Fruit fly (Drosophila melanogaster) whole organism, embryonic: ENCODE data around the gene CG2157.
A peak's percentile ranks its signal among the peaks of the same experiment; 100 is the strongest.

Source experiments
- BEAF-32 ChIP-seq: fragments of 200-800 bp; sonication (Bioruptor generic); optimal IDR thresholded peaks from 3 replicates; lab custom pipeline; 2017; ENCODE audit warnings: missing biosample characterization, missing genetic modification characterization, mild to moderate bottlenecking, moderate library complexity, missing genetic modification reagents
- CG1233 ChIP-seq: fragments of 200-800 bp; sonication (Bioruptor generic); optimal IDR thresholded peaks from 4 replicates; lab custom pipeline; 2018; ENCODE audit warnings: missing biosample characterization, mild to moderate bottlenecking, missing genetic modification characterization
- CG13287 ChIP-seq: fragments of 200-800 bp; sonication (Bioruptor generic); IDR thresholded peaks from 2 replicates; pipeline ENCODE4 v1.3.6; 2022; ENCODE audit warnings: missing biosample characterization, missing genetic modification characterization; ENCODE audit not compliant: partially characterized antibody
- CG14050 ChIP-seq: fragments of 200-800 bp; sonication (Bioruptor generic); IDR thresholded peaks from 3 replicates; pipeline ENCODE4 v1.3.6; 2022; ENCODE audit warnings: missing biosample characterization, missing genetic modification characterization
- CG14860 ChIP-seq: fragments of 200-800 bp; sonication (Bioruptor generic); IDR thresholded peaks from 3 replicates; pipeline ENCODE4 v1.3.6; 2022; ENCODE audit warnings: missing biosample characterization, missing genetic modification characterization; ENCODE audit not compliant: partially characterized antibody
- CG15601 ChIP-seq: fragments of 200-800 bp; sonication (Bioruptor generic); optimal IDR thresholded peaks from 3 replicates; lab custom pipeline; 2019; ENCODE audit warnings: missing biosample characterization, mild to moderate bottlenecking, missing genetic modification characterization, moderate library complexity
- CG2116 ChIP-seq: fragments of 200-800 bp; sonication (Bioruptor generic); optimal IDR thresholded peaks from 3 replicates; lab custom pipeline; 2018; ENCODE audit warnings: missing biosample characterization, mild to moderate bottlenecking, missing genetic modification characterization
- CG2120 ChIP-seq: fragments of 200-800 bp; sonication (Bioruptor generic); optimal IDR thresholded peaks from 3 replicates; lab custom pipeline; 2016; ENCODE audit warnings: missing biosample characterization, missing genetic modification characterization
- CG34224 ChIP-seq: fragments of 200-800 bp; sonication (Bioruptor generic); IDR thresholded peaks from 3 replicates; pipeline ENCODE4 v1.3.6; 2022; ENCODE audit warnings: missing biosample characterization, missing genetic modification characterization; ENCODE audit not compliant: partially characterized antibody
- CG4820 ChIP-seq: fragments of 200-800 bp; sonication (Bioruptor generic); optimal IDR thresholded peaks from 3 replicates; lab custom pipeline; 2016; ENCODE audit warnings: missing biosample characterization, missing genetic modification characterization
- CG4854 ChIP-seq: fragments of 200-800 bp; sonication (Bioruptor generic); optimal IDR thresholded peaks from 2 replicates; lab custom pipeline; 2016; ENCODE audit warnings: missing biosample characterization, missing genetic modification characterization, inconsistent platforms
- CG6175 ChIP-seq: fragments of 200-800 bp; sonication (Bioruptor generic); IDR thresholded peaks from 3 replicates; pipeline ENCODE4 v1.3.6; 2022; ENCODE audit warnings: missing biosample characterization, missing genetic modification characterization
- CG6689 ChIP-seq: fragments of 200-800 bp; sonication (Bioruptor generic); IDR thresholded peaks from 2 replicates; pipeline ENCODE4 v1.3.6; 2022; ENCODE audit warnings: missing biosample characterization, missing genetic modification characterization
- CG9932 ChIP-seq: fragments of 200-800 bp; sonication (Bioruptor generic); IDR thresholded peaks from 2 replicates; pipeline ENCODE4 v1.3.6; 2022; ENCODE audit warnings: missing biosample characterization, missing genetic modification characterization
- CTCF ChIP-seq: fragments of 200-800 bp; sonication (Bioruptor generic); optimal IDR thresholded peaks from 2 replicates; lab custom pipeline; 2017; ENCODE audit warnings: missing biosample characterization, mild to moderate bottlenecking, missing genetic modification characterization, moderate library complexity
- CoRest ChIP-seq: fragments of 200-800 bp; sonication (Bioruptor generic); optimal IDR thresholded peaks from 3 replicates; lab custom pipeline; 2018; ENCODE audit warnings: missing biosample characterization, mild to moderate bottlenecking, missing genetic modification characterization, moderate library complexity
- Dek ChIP-seq: fragments of 200-800 bp; sonication (Bioruptor generic); optimal IDR thresholded peaks from 3 replicates; lab custom pipeline; 2019; ENCODE audit warnings: missing biosample characterization, mild to moderate bottlenecking, missing genetic modification characterization, moderate library complexity
- Ets65A ChIP-seq: fragments of 200-800 bp; sonication (Bioruptor generic); peaks from one replicate; lab custom pipeline; 2016; ENCODE audit warnings: missing biosample characterization, missing genetic modification characterization
- Gsc ChIP-seq: fragments of 200-800 bp; sonication (Bioruptor generic); IDR thresholded peaks from 2 replicates; pipeline ENCODE4 v1.3.6; 2022; ENCODE audit warnings: missing biosample characterization, missing genetic modification characterization
- Hr39 ChIP-seq: fragments of >200 bp; optimal IDR thresholded peaks from 2 replicates; lab custom pipeline; 2017
- Lhr ChIP-seq: fragments of 200-800 bp; sonication (Bioruptor generic); optimal IDR thresholded peaks from 3 replicates; lab custom pipeline; 2017; ENCODE audit warnings: mild to moderate bottlenecking, missing biosample characterization, missing genetic modification reagents, missing genetic modification characterization
- Max ChIP-seq: fragments of 200-800 bp; sonication (Bioruptor generic); optimal IDR thresholded peaks from 2 replicates; lab custom pipeline; 2016; ENCODE audit warnings: missing biosample characterization, mild to moderate bottlenecking, missing genetic modification characterization
- Med ChIP-seq: fragments of 200-800 bp; sonication (Bioruptor generic); peaks from one replicate; lab custom pipeline; 2016; ENCODE audit warnings: missing biosample characterization, missing genetic modification characterization, mild to moderate bottlenecking, inconsistent platforms, moderate library complexity
- Pdp1 ChIP-seq, 2 experiments: fragments of 200-800 bp; sonication (Bioruptor generic); optimal IDR thresholded peaks; 3 replicates each; lab custom pipeline; 2016; ENCODE audit warnings: missing biosample characterization in 2 of 2, missing genetic modification characterization in 2 of 2, mild to moderate bottlenecking in 1 of 2, moderate library complexity in 1 of 2
- Sin3A ChIP-seq: fragments of >200 bp; optimal IDR thresholded peaks from 2 replicates; lab custom pipeline; 2018
- Six4 ChIP-seq: fragments of 200-800 bp; sonication (Bioruptor generic); optimal IDR thresholded peaks from 2 replicates; lab custom pipeline; 2016; ENCODE audit warnings: missing biosample characterization, missing genetic modification characterization
- Ssrp ChIP-seq: fragments of 200-800 bp; sonication (Bioruptor generic); optimal IDR thresholded peaks from 2 replicates; lab custom pipeline; 2018; ENCODE audit warnings: missing biosample characterization, mild to moderate bottlenecking, missing genetic modification characterization, moderate library complexity
- Xrp1 ChIP-seq: fragments of 200-800 bp; sonication (Bioruptor generic); IDR thresholded peaks from 2 replicates; pipeline ENCODE4 v1.3.6; 2022; ENCODE audit warnings: missing biosample characterization, missing genetic modification characterization
- al ChIP-seq: fragments of 200-800 bp; sonication (Bioruptor generic); IDR thresholded peaks from 2 replicates; pipeline ENCODE4 v1.3.6; 2022; ENCODE audit warnings: missing biosample characterization, missing genetic modification characterization
- ara ChIP-seq: fragments of 200-800 bp; sonication (Bioruptor generic); IDR thresholded peaks from 2 replicates; pipeline ENCODE4 v1.3.6; 2022; ENCODE audit warnings: missing biosample characterization, missing genetic modification characterization
- bab2 ChIP-seq: fragments of 200-800 bp; sonication (Bioruptor generic); optimal IDR thresholded peaks from 2 replicates; lab custom pipeline; 2016; ENCODE audit warnings: missing biosample characterization, missing genetic modification characterization
- dmrt11E ChIP-seq: fragments of 200-800 bp; sonication (Bioruptor generic); optimal IDR thresholded peaks from 3 replicates; lab custom pipeline; 2018; ENCODE audit warnings: missing biosample characterization, mild to moderate bottlenecking, missing genetic modification characterization, moderate library complexity
- gem ChIP-seq: fragments of 200-800 bp; sonication (Bioruptor generic); optimal IDR thresholded peaks from 2 replicates; lab custom pipeline; 2019; ENCODE audit warnings: missing biosample characterization, mild to moderate bottlenecking, missing genetic modification characterization, moderate library complexity
- gfzf ChIP-seq: fragments of 200-800 bp; sonication (Bioruptor generic); optimal IDR thresholded peaks from 2 replicates; lab custom pipeline; 2016; ENCODE audit warnings: missing biosample characterization, mild to moderate bottlenecking, missing genetic modification characterization, moderate library complexity
- jumu ChIP-seq: fragments of 200-800 bp; sonication (Bioruptor generic); optimal IDR thresholded peaks from 3 replicates; lab custom pipeline; 2016; ENCODE audit warnings: missing biosample characterization, missing genetic modification characterization
- lab ChIP-seq: fragments of 200-800 bp; sonication (Bioruptor generic); optimal IDR thresholded peaks from 3 replicates; lab custom pipeline; 2017; ENCODE audit warnings: missing biosample characterization, missing genetic modification characterization, mild to moderate bottlenecking, moderate library complexity, missing genetic modification reagents
- phol ChIP-seq: fragments of 200-800 bp; sonication (Bioruptor generic); optimal IDR thresholded peaks from 3 replicates; lab custom pipeline; 2018; ENCODE audit warnings: missing biosample characterization, mild to moderate bottlenecking, missing genetic modification characterization, moderate library complexity
- prd ChIP-seq, 3 experiments: fragments of >200 bp in 2 of 3; fragments of 200-800 bp in 1 of 3; sonication (Bioruptor generic) in 1 of 3; optimal IDR thresholded peaks in 2 of 3; IDR thresholded peaks in 1 of 3; 2 replicates in 2 of 3; 3 replicates in 1 of 3; pipeline versions ENCODE4 v1.3.6 to Lab custom; 2017 to 2022; ENCODE audit warnings: missing biosample characterization in 1 of 3, missing genetic modification characterization in 1 of 3
- sens ChIP-seq: fragments of 200-800 bp; sonication (Bioruptor generic); peaks from one replicate; lab custom pipeline; 2016; ENCODE audit warnings: missing biosample characterization, missing genetic modification characterization
- slbo ChIP-seq: fragments of 200-800 bp; sonication (Bioruptor generic); IDR thresholded peaks from 2 replicates; pipeline ENCODE4 v1.3.6; 2022; ENCODE audit warnings: missing biosample characterization, missing genetic modification characterization
- sob ChIP-seq: fragments of 200-800 bp; sonication (Bioruptor generic); IDR thresholded peaks from 2 replicates; pipeline ENCODE4 v1.3.6; 2022; ENCODE audit warnings: missing biosample characterization, missing genetic modification characterization
- stwl ChIP-seq: fragments of 200-800 bp; sonication (Bioruptor generic); optimal IDR thresholded peaks from 3 replicates; lab custom pipeline; 2018; ENCODE audit warnings: missing biosample characterization, mild to moderate bottlenecking, missing genetic modification characterization, moderate library complexity
- tgo ChIP-seq: fragments of 200-800 bp; sonication (Bioruptor generic); IDR thresholded peaks from 3 replicates; pipeline ENCODE4 v1.3.6; 2022; ENCODE audit warnings: missing biosample characterization, missing genetic modification characterization
- trem ChIP-seq: fragments of 200-800 bp; optimal IDR thresholded peaks from 3 replicates; lab custom pipeline; 2019; ENCODE audit warnings: missing biosample characterization, mild to moderate bottlenecking, missing genetic modification characterization, moderate library complexity
- unc-4 ChIP-seq: fragments of 200-800 bp; sonication (Bioruptor generic); IDR thresholded peaks from 2 replicates; pipeline ENCODE4 v1.3.6; 2022; ENCODE audit warnings: missing biosample characterization, missing genetic modification characterization; ENCODE audit not compliant: partially characterized antibody
- z ChIP-seq: fragments of 200-800 bp; sonication (Bioruptor generic); IDR thresholded peaks from 3 replicates; pipeline ENCODE4 v1.3.6; 2022; ENCODE audit warnings: missing biosample characterization, missing genetic modification characterization

The CG2157 gene

DNA sequence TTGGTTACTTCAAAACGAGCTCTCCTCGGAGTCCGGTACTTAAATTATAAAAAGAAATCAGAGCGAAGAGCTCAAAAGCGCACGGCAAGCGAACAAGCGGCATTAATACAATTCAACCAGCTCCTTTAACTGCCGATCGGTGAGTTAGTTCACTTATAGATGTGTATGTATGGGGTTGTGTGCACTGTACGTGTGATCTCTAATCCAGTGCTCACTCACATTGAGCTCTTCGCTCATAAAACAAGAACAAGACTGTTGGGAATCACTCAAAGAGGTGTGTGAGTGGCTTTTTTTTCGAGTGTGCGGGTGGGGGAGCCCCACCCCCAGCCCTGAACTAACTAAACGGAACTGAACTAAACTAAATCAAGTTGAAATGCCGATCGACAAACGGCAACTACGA lies 22.1 kb downstream of the CG2157 start, which contains the start of gene Ork1:
Gene Ork1 (minus strand): TSS at position 101 of the 400 bp plus-strand sequence.
- TF ChIP-seq CG14050 (GFP tag; lab: Robert Waterston, UW) (no peak), CG1233 (GFP tag; lab: Kevin White, UChicago) (no peak), prd (optimal IDR thresholded peaks at IDR 0.05; lab: Kevin White, UChicago) (no peak), prd (GFP tag; IDR thresholded peaks at IDR 0.05; lab: Robert Waterston, UW) (no peak), z (GFP tag; lab: Robert Waterston, UW) (peak; percentile 88)
- TF ChIP-seq, all 482 proteins: peak for 1

DNA sequence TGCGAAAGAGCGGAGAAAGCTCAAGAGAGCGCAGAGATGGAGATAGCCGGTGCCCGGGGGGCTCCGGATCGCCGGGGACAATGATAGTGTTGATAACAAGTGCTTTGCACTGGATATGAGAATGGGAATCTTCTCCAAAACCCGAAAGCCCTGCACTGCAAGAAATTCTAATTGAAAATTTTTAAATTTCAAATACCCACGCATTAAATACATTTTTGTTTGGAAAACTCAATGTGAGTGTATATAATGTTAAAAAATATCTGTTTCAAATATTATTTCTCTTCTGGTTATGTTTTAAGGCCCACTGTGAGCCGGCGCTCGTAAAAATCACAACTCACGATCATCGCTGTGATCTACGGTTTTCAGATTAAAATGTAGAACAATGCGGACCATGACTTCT lies 24.1 kb downstream of the CG2157 start:
- TF ChIP-seq prd (optimal IDR thresholded peaks at IDR 0.05; lab: Kevin White, UChicago), result no peak
- 0 out of 3 replicates have a peak, but pooled peaks have one; percentile 17 for TF ChIP-seq prd (GFP tag; IDR thresholded peaks at IDR 0.05; lab: Robert Waterston, UW)
- TF ChIP-seq Sin3A (lab: Kevin White, UChicago), result no peak
- TF ChIP-seq unc-4 (GFP tag; lab: Robert Waterston, UW), result no peak
- TF ChIP-seq CG4854, result no peak
- 0 out of 2 replicates have a peak, but pooled peaks have one; percentile 14 for TF ChIP-seq CG6689 (GFP tag; lab: Robert Waterston, UW)
- TF ChIP-seq bab2, result no peak
- TF ChIP-seq sens (GFP tag; lab: Kevin White, UChicago), result peak; percentile 47
- 0 out of 2 replicates have a peak, but pooled peaks have one; percentile 20 for TF ChIP-seq Xrp1 (GFP tag; lab: Robert Waterston, UW)
- TF ChIP-seq gfzf (GFP tag; lab: Kevin White, UChicago), result no peak
- TF ChIP-seq Med, result peak; percentile 28
- peak; percentile 7 for TF ChIP-seq gem (tag; lab: Kevin White, UChicago)
- no peak for TF ChIP-seq Gsc (GFP tag; lab: Robert Waterston, UW)
- TF ChIP-seq ara (GFP tag; lab: Robert Waterston, UW), result 0 out of 2 replicates have a peak, but pooled peaks have one; percentile 9
- no peak for TF ChIP-seq Hr39 (lab: Kevin White, UChicago)
- TF ChIP-seq CG2120 (GFP tag; lab: Kevin White, UChicago), result no peak
- TF ChIP-seq, all 482 proteins: peak for 7

DNA sequence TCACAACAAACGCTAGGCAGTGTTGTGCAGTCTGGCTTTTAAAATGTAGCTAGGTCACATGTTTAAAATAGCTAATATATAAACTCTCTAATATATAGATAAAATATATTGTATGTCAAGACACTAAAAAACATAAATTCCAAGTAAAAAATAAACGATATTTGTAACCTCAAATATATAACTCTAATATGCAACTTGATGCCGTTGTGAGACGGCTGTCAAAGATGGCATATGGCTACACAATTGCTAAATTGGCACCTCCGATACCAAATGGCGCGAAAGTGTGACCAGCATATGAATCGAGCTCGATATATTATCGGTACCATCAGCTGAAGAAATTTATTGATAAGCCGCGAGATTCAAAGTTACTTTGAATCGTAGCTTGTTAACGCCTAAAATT lies 30.1 kb downstream of the CG2157 start, which contains the start of gene CG1582:
Gene CG1582 (minus strand): TSS at position 71 of the 400 bp plus-strand sequence.
- TF ChIP-seq phol (peak; percentile 76), sens (GFP tag; lab: Kevin White, UChicago) (no peak), jumu (no peak), Ets65A (GFP tag; lab: Kevin White, UChicago) (no peak), Med (peak; percentile 51), Lhr (GFP tag; lab: Kevin White, UChicago) (peak; percentile 11), BEAF-32 (GFP tag; lab: Kevin White, UChicago) (peak; percentile 58), Pdp1 (GFP tag; optimal IDR thresholded peaks at IDR 0.05; lab: Kevin White, UChicago) (peak in 1 of 2 experiments; percentile 9), CG2116 (GFP tag; lab: Kevin White, UChicago) (peak; percentile 66), CG15601 (tag; lab: Kevin White, UChicago) (peak; percentile 14), Ssrp (peak; percentile 10), CG14860 (GFP tag; lab: Robert Waterston, UW) (0 out of 3 replicates have a peak, but pooled peaks have one; percentile 27), dmrt11E (tag; lab: Kevin White, UChicago) (peak; percentile 21), Max (GFP tag; lab: Kevin White, UChicago) (peak; percentile 5), Dek (tag; lab: Kevin White, UChicago) (peak; percentile 47), stwl (tag; lab: Kevin White, UChicago) (peak; percentile 33), sob (0 out of 2 replicates have a peak, but pooled peaks have one; percentile 6), CG34224 (GFP tag; lab: Robert Waterston, UW) (0 out of 3 replicates have a peak, but pooled peaks have one; percentile 13), lab (GFP tag; lab: Kevin White, UChicago) (peak; percentile 10), al (GFP tag; lab: Robert Waterston, UW) (peak; percentile 34; the same call in 1 of the 2 replicates), CG4820 (GFP tag; lab: Kevin White, UChicago) (peak; percentile 13), CTCF (GFP tag; lab: Kevin White, UChicago) (no peak), trem (tag; lab: Kevin White, UChicago) (peak; percentile 59), CG9932 (peak; percentile 47), CoRest (tag; lab: Kevin White, UChicago) (peak; percentile 63), CG6175 (GFP tag; lab: Robert Waterston, UW) (no peak), Six4 (GFP tag; lab: Kevin White, UChicago) (no peak), CG13287 (GFP tag; lab: Robert Waterston, UW) (peak; percentile 43; the same call in 1 of the 2 replicates), gfzf (GFP tag; lab: Kevin White, UChicago) (peak; percentile 50), slbo (GFP tag; lab: Robert Waterston, UW) (peak; percentile 10; the same call in 1 of the 2 replicates), CG6689 (GFP tag; lab: Robert Waterston, UW) (peak; percentile 19; the same call in 1 of the 2 replicates), tgo (no peak)
